Worm (Caenorhabditis elegans) whole organism, L3 larva: ENCODE measurements around the gene faah-4.

Experiments used
- ama-1 ChIP-seq: fragments of 150-350 bp; optimal IDR thresholded peaks from 2 replicates; lab custom pipeline; 2018
- ceh-82 ChIP-seq: fragments of 150-350 bp; optimal IDR thresholded peaks from 2 replicates; lab custom pipeline; 2014; ENCODE audit warnings: missing biosample characterization, missing genetic modification characterization
- elt-1 ChIP-seq: fragments of 150-350 bp; optimal IDR thresholded peaks from 2 replicates; lab custom pipeline; 2014; ENCODE audit warnings: missing biosample characterization, missing genetic modification characterization
- unc-62 ChIP-seq: fragments of 150-350 bp; sonication (generic microtip); optimal IDR thresholded peaks from 4 replicates; lab custom pipeline; 2014; ENCODE audit warnings: missing biosample characterization, missing genetic modification reagents, missing genetic modification characterization

DNA sequence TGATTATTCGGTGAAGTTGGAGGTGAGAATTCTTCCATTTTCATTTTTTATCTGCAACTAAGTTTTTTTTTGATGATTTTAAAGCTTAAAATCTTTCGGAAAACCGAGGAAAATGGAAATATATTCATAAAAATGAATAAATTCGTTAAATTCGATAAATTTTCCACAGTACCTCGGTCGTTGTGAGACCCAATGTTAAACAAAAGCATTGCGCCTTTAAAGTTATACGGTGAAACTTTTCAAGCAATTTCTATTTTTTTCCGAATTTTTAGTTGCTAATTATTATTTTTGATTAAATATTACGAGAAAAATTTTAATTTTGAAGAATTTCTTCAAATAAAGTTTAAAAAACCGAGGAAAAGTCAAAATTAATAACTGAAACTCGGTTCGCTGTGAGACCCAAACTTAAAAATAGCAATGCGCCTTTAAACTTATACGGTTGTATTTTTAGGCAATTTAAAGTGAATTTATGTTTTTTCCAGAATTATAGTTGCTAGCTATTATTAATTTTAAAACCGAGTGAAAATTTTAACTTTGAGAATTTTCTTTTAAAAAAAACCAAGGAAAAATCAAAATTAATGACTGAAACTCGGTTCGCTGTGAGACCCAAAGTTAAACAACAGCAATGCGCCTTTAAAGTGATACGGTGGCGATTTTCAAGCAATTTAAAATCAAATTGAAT is 40.3 kb downstream of the faah-4 start, which contains the start of gene taf-12:
- TF ChIP-seq elt-1 (tag; lab: Kevin White, UChicago): no peak
- TF ChIP-seq ama-1 (lab: Kevin White, UChicago): no peak
- TF ChIP-seq unc-62 (GFP tag; lab: Kevin White, UChicago): no peak
- TF ChIP-seq ceh-82 (tag; lab: Kevin White, UChicago): no peak
